Fruit fly (Drosophila melanogaster): Measurements from ENCODE around the gene Men.

- TF ChIP-seq pan (optimal IDR thresholded peaks at IDR 0.05) (no peak), psq (optimal IDR thresholded peaks at IDR 0.05) (no peak), CG8478 (optimal IDR thresholded peaks at IDR 0.05) (no peak), usp (GFP tag; optimal IDR thresholded peaks at IDR 0.05) (no peak)
These were observed 48.1 kb downstream of the Men start, which contains the start of gene Gnmt for dm6 chr3R:12674041-12674623.

Data from whole organism.